Worm (Caenorhabditis elegans) whole organism, L1 larva: ENCODE data around the gene T19D7.5.

Experiments used
- C34B4.2 ChIP-seq: sonication (generic microtip); optimal IDR thresholded peaks from 2 replicates; lab custom pipeline; 2017; ENCODE audit warnings: mild to moderate bottlenecking, missing genetic modification characterization, missing compliant biosample characterization
- ces-1 ChIP-seq: fragments of 150-350 bp; optimal IDR thresholded peaks from 2 replicates; lab custom pipeline; 2014; ENCODE audit warnings: missing biosample characterization, missing genetic modification reagents, missing genetic modification characterization
- efl-3 ChIP-seq: fragments of 200-800 bp; sonication (Bioruptor generic); optimal IDR thresholded peaks from 2 replicates; lab custom pipeline; 2018; ENCODE audit warnings: mild to moderate bottlenecking, missing genetic modification characterization, missing compliant biosample characterization
- elt-3 ChIP-seq, 6 experiments: fragments of 150-350 bp in 1 of 6; sonication (generic microtip); optimal IDR thresholded peaks; 2 replicates each; lab custom pipeline; 2017 to 2018; ENCODE audit warnings: missing biosample characterization in 6 of 6, missing genetic modification characterization in 6 of 6, inconsistent platforms in 1 of 6
- fkh-4 ChIP-seq: sonication (generic microtip); optimal IDR thresholded peaks from 2 replicates; lab custom pipeline; 2016; ENCODE audit warnings: missing compliant biosample characterization, missing genetic modification characterization, borderline replicate concordance
- fkh-8 ChIP-seq: sonication (generic microtip); optimal IDR thresholded peaks from 2 replicates; lab custom pipeline; 2016; ENCODE audit warnings: mild to moderate bottlenecking, missing genetic modification characterization, missing compliant biosample characterization
- grh-1 ChIP-seq: fragments of 200-800 bp; sonication (Bioruptor generic); IDR thresholded peaks from 2 replicates; pipeline ENCODE4 v1.3.6; 2022; ENCODE audit warnings: missing genetic modification reagents, missing genetic modification characterization, missing compliant biosample characterization
- jun-1 ChIP-seq: fragments of 150-350 bp; optimal IDR thresholded peaks from 2 replicates; lab custom pipeline; 2014; ENCODE audit warnings: missing biosample characterization, missing genetic modification reagents, missing genetic modification characterization
- lin-14 ChIP-seq: fragments of 200-800 bp; sonication (Bioruptor generic); optimal IDR thresholded peaks from 2 replicates; lab custom pipeline; 2018; ENCODE audit warnings: mild to moderate bottlenecking, missing genetic modification characterization, moderate library complexity, missing compliant biosample characterization
- nhr-19 ChIP-seq: fragments of 200-800 bp; sonication (Bioruptor generic); conservative IDR thresholded peaks from 2 replicates; pipeline ENCODE4 v1.3.6; 2022; ENCODE audit warnings: missing genetic modification characterization, missing compliant biosample characterization
- nhr-20 ChIP-seq: sonication (generic microtip); optimal IDR thresholded peaks from 2 replicates; lab custom pipeline; 2016; ENCODE audit warnings: mild to moderate bottlenecking, missing genetic modification characterization, missing compliant biosample characterization
- nhr-71 ChIP-seq: sonication (generic microtip); optimal IDR thresholded peaks from 2 replicates; lab custom pipeline; 2016; ENCODE audit warnings: mild to moderate bottlenecking, missing genetic modification characterization, moderate library complexity, missing compliant biosample characterization
- nhr-77 ChIP-seq: fragments of 150-350 bp; optimal IDR thresholded peaks from 2 replicates; lab custom pipeline; 2014; ENCODE audit warnings: missing biosample characterization, missing genetic modification characterization
- nhr-90 ChIP-seq: sonication (generic microtip); optimal IDR thresholded peaks from 2 replicates; lab custom pipeline; 2016; ENCODE audit warnings: mild to moderate bottlenecking, missing genetic modification characterization, missing compliant biosample characterization; ENCODE audit not compliant: poor library complexity
- pqm-1 ChIP-seq: sonication (generic microtip); optimal IDR thresholded peaks from 3 replicates; lab custom pipeline; 2017; ENCODE audit warnings: missing biosample characterization, missing genetic modification characterization
- rnt-1 ChIP-seq: sonication (generic microtip); optimal IDR thresholded peaks from 2 replicates; lab custom pipeline; 2016; ENCODE audit warnings: mild to moderate bottlenecking, missing genetic modification characterization, moderate library complexity, missing compliant biosample characterization
- tbx-2 ChIP-seq: sonication (generic microtip); optimal IDR thresholded peaks from 2 replicates; lab custom pipeline; 2016; ENCODE audit warnings: missing genetic modification characterization, missing compliant biosample characterization
- unc-62 ChIP-seq: fragments of 150-350 bp; optimal IDR thresholded peaks from 2 replicates; lab custom pipeline; 2014; ENCODE audit warnings: missing biosample characterization, missing genetic modification reagents, missing genetic modification characterization
- vab-15 ChIP-seq: sonication (generic microtip); optimal IDR thresholded peaks from 2 replicates; lab custom pipeline; 2017; ENCODE audit warnings: missing genotype, mild to moderate bottlenecking, missing genetic modification characterization, missing compliant biosample characterization
- zip-4 ChIP-seq: fragments of 200-800 bp; sonication (Bioruptor generic); optimal IDR thresholded peaks from 2 replicates; lab custom pipeline; 2018; ENCODE audit warnings: mild to moderate bottlenecking, missing genetic modification characterization, moderate library complexity, missing compliant biosample characterization

Gene T19D7.5

ce11 chrX:621190-621589, 44.8 kb downstream of the T19D7.5 start, which contains the start of gene unc-96:
TSS of gene unc-96 (minus strand) at chrX:621290.
- TF ChIP-seq jun-1 (no peak), zip-4 (GFP tag; lab: Kevin White, UChicago) (peak; percentile 35)
- TF ChIP-seq, all 84 proteins: peak for 1

- TF ChIP-seq vab-15 (tag; lab: Kevin White, UChicago) (no peak), unc-62 (no peak), grh-1 (no peak), fkh-8 (tag; lab: Kevin White, UChicago) (no peak), pqm-1 (tag; lab: Kevin White, UChicago) (no peak), efl-3 (GFP tag; lab: Kevin White, UChicago) (no peak), rnt-1 (peak; percentile 0), lin-14 (GFP tag; lab: Kevin White, UChicago) (peak; percentile 20), nhr-77 (tag; lab: Kevin White, UChicago) (peak; percentile 55), C34B4.2 (no peak), ces-1 (GFP tag; lab: Kevin White, UChicago) (no peak), nhr-90 (tag; lab: Kevin White, UChicago) (no peak), nhr-19 (GFP tag; lab: Robert Waterston, UW) (no peak), elt-3 (tag; optimal IDR thresholded peaks at IDR 0.05; lab: Kevin White, UChicago) (no peak), jun-1 (no peak), fkh-4 (no peak), nhr-20 (tag; lab: Kevin White, UChicago) (peak; percentile 2), nhr-71 (tag; lab: Kevin White, UChicago) (no peak), tbx-2 (tag; lab: Kevin White, UChicago) (peak; percentile 47)
These were observed 48.3 kb downstream of the T19D7.5 start for ce11 chrX:617730-618129.
